Worm (Caenorhabditis elegans): ENCODE measurements around the gene tgt-2.

Gene tgt-2

ce11 chrV:19026163-19026562, 28.0 kb downstream of the tgt-2 start, which contains the start of gene Y39B6A.25:
Gene Y39B6A.25 (plus strand): TSS chrV:19026463.
- TF ChIP-seq ztf-4 (tag; optimal IDR thresholded peaks at IDR 0.05) (no peak), nhr-11 (tag; optimal IDR thresholded peaks at IDR 0.05) (no peak), nhr-237 (tag; optimal IDR thresholded peaks at IDR 0.05) (no peak), alr-1 (tag; optimal IDR thresholded peaks at IDR 0.05) (no peak), elt-1 (tag; optimal IDR thresholded peaks at IDR 0.05) (no peak), lin-13 (GFP tag; optimal IDR thresholded peaks at IDR 0.05) (no peak), nhr-25 (tag; optimal IDR thresholded peaks at IDR 0.05) (no peak), nhr-23 (tag; optimal IDR thresholded peaks at IDR 0.05) (no peak), lin-39 (tag; optimal IDR thresholded peaks at IDR 0.05) (no peak), nhr-129 (tag; optimal IDR thresholded peaks at IDR 0.05) (no peak), egl-27 (tag; optimal IDR thresholded peaks at IDR 0.05) (no peak), nhr-10 (tag; optimal IDR thresholded peaks at IDR 0.05) (no peak), zag-1 (tag; optimal IDR thresholded peaks at IDR 0.05) (no peak), mab-5 (tag; optimal IDR thresholded peaks at IDR 0.05) (no peak)

DNA sequence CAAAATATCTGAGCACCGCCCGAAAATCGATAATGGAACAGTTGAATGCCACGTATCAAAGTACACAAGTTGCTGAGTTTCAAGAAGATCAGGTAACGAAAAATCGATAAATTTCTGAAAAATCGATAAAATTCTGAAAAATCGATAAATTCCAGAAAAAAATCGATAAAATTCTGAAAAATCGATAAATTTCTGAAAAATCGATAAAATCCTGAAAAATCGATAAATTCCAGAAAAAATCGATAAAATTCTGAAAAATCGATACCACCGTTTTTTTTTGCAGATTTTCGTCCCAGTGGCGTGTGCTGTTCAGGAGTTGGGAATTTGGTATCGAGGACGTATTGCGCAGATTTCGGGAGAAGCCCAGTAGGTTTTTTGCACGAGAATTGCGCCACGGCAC, 29.2 kb downstream of the tgt-2 start:
- TF ChIP-seq sem-4 (tag; optimal IDR thresholded peaks at IDR 0.05) (no peak), ama-1 (optimal IDR thresholded peaks at IDR 0.05) (no peak), sma-9 (GFP tag; optimal IDR thresholded peaks at IDR 0.05) (no peak), sma-9 (tag; optimal IDR thresholded peaks at IDR 0.05) (no peak), snpc-4 (tag; optimal IDR thresholded peaks at IDR 0.05) (no peak), dmd-4 (tag; optimal IDR thresholded peaks at IDR 0.05) (no peak), lin-11 (tag; optimal IDR thresholded peaks at IDR 0.05) (no peak), lin-39 (tag; optimal IDR thresholded peaks at IDR 0.05) (no peak), skn-1 (tag; optimal IDR thresholded peaks at IDR 0.05) (no peak), Y55F3AM.14 (GFP tag; optimal IDR thresholded peaks at IDR 0.05) (no peak), crh-2 (tag; optimal IDR thresholded peaks at IDR 0.05) (no peak), nhr-237 (tag; optimal IDR thresholded peaks at IDR 0.05) (no peak), nhr-10 (tag; optimal IDR thresholded peaks at IDR 0.05) (no peak), sma-3 (GFP tag; optimal IDR thresholded peaks at IDR 0.05) (no peak), mdl-1 (tag; optimal IDR thresholded peaks at IDR 0.05) (no peak), unc-55 (GFP tag; optimal IDR thresholded peaks at IDR 0.05) (no peak), peb-1 (tag; optimal IDR thresholded peaks at IDR 0.05) (no peak), ceh-82 (tag; optimal IDR thresholded peaks at IDR 0.05) (no peak), aly-2 (tag; optimal IDR thresholded peaks at IDR 0.05) (no peak), ztf-11 (tag; optimal IDR thresholded peaks at IDR 0.05) (no peak)

- TF ChIP-seq elt-3 (tag; optimal IDR thresholded peaks at IDR 0.05) (no peak), fos-1 (tag; optimal IDR thresholded peaks at IDR 0.05) (no peak), ztf-4 (tag; optimal IDR thresholded peaks at IDR 0.05) (no peak), ama-1 (optimal IDR thresholded peaks at IDR 0.05) (no peak), dmd-4 (tag; optimal IDR thresholded peaks at IDR 0.05) (no peak), nhr-11 (tag; optimal IDR thresholded peaks at IDR 0.05) (no peak), sem-4 (tag; optimal IDR thresholded peaks at IDR 0.05) (no peak), nhr-6 (tag; optimal IDR thresholded peaks at IDR 0.05) (no peak), nhr-77 (tag; optimal IDR thresholded peaks at IDR 0.05) (no peak), nhr-12 (tag; optimal IDR thresholded peaks at IDR 0.05) (no peak), lin-39 (tag; optimal IDR thresholded peaks at IDR 0.05) (no peak)
These were observed 33.3 kb downstream of the tgt-2 start, which contains the start of gene Y39B6A.27 for ce11 chrV:19031456-19031855. Gene Y39B6A.27 (plus strand): TSS chrV:19031756.

ce11 chrV:19036061-19036460, 37.9 kb downstream of the tgt-2 start:
- no peak for TF ChIP-seq nhr-25 (tag; optimal IDR thresholded peaks at IDR 0.05)
- no peak for TF ChIP-seq C34F6.9 (tag; optimal IDR thresholded peaks at IDR 0.05)
- no peak for TF ChIP-seq nhr-12 (tag; optimal IDR thresholded peaks at IDR 0.05)
- no peak for TF ChIP-seq snpc-4 (tag; optimal IDR thresholded peaks at IDR 0.05)
- TF ChIP-seq peb-1 (tag; optimal IDR thresholded peaks at IDR 0.05), result no peak
- no peak for TF ChIP-seq zag-1 (tag; optimal IDR thresholded peaks at IDR 0.05)
- TF ChIP-seq unc-62 (GFP tag; optimal IDR thresholded peaks at IDR 0.05), result no peak
- no peak for TF ChIP-seq nhr-129 (tag; optimal IDR thresholded peaks at IDR 0.05)

DNA sequence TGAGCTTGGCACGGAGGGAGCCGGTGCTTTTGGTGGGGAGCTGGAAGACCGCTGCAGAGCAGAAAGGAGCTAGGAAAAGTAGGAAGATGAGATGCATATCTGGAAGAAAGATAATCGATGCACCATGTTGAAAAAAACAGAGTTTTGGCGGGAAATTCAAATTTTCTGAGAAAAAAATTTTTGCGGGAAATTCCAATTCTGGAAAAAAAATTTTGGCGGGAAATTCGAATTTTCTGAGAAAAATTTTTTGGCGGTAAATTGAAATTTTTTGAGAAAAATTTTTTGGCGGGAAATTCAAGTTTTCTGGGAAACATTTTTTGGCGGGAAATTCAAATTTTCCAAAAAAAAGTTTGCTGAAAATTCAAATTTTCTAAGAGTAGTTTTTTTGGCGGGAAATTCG, 39.1 kb downstream of the tgt-2 start, which contains the start of gene asp-17:
TSS of gene asp-17 (minus strand) at position 101 of the 400 bp plus-strand sequence.
- no peak for TF ChIP-seq alr-1 (tag; optimal IDR thresholded peaks at IDR 0.05)
- TF ChIP-seq C34F6.9 (tag; optimal IDR thresholded peaks at IDR 0.05), result no peak
- no peak for TF ChIP-seq nhr-6 (tag; optimal IDR thresholded peaks at IDR 0.05)
- TF ChIP-seq skn-1 (tag; optimal IDR thresholded peaks at IDR 0.05), result no peak
- TF ChIP-seq dmd-4 (tag; optimal IDR thresholded peaks at IDR 0.05), result no peak
- TF ChIP-seq sma-9 (GFP tag; optimal IDR thresholded peaks at IDR 0.05), result no peak
- TF ChIP-seq sma-9 (tag; optimal IDR thresholded peaks at IDR 0.05), result no peak
- TF ChIP-seq ceh-16 (tag; optimal IDR thresholded peaks at IDR 0.05), result no peak
- no peak for TF ChIP-seq mab-5 (tag; optimal IDR thresholded peaks at IDR 0.05)
- TF ChIP-seq sem-4 (tag; optimal IDR thresholded peaks at IDR 0.05), result no peak
- no peak for TF ChIP-seq ama-1 (optimal IDR thresholded peaks at IDR 0.05)
- no peak for TF ChIP-seq aly-2 (tag; optimal IDR thresholded peaks at IDR 0.05)
- no peak for TF ChIP-seq peb-1 (tag; optimal IDR thresholded peaks at IDR 0.05)
- TF ChIP-seq mdl-1 (tag; optimal IDR thresholded peaks at IDR 0.05), result no peak
- TF ChIP-seq egl-27 (tag; optimal IDR thresholded peaks at IDR 0.05), result no peak
